Worm (Caenorhabditis elegans) whole organism, midembryonic: Measurements from ENCODE around the gene mltn-6.

ENCODE experiments used
- T22C8.4 ChIP-seq: fragments of 200-800 bp; sonication (Bioruptor generic); IDR thresholded peaks from 2 replicates; pipeline ENCODE4 v1.3.6; 2022; ENCODE audit warnings: missing genetic modification characterization, missing compliant biosample characterization
- cog-1 ChIP-seq: sonication (generic microtip); optimal IDR thresholded peaks from 2 replicates; lab custom pipeline; 2016; ENCODE audit warnings: missing genetic modification characterization, missing compliant biosample characterization
- flt-1 ChIP-seq: fragments of 200-800 bp; sonication (Bioruptor generic); IDR thresholded peaks from 2 replicates; pipeline ENCODE4 v1.3.6; 2022; ENCODE audit warnings: missing genetic modification characterization, missing compliant biosample characterization
- klf-2 ChIP-seq: fragments of 200-800 bp; sonication (Bioruptor generic); conservative IDR thresholded peaks from 2 replicates; pipeline ENCODE4 v1.3.6; 2022; ENCODE audit warnings: missing genetic modification reagents, missing genetic modification characterization, missing compliant biosample characterization
- med-1 ChIP-seq: sonication (generic microtip); optimal IDR thresholded peaks from 2 replicates; lab custom pipeline; 2017; ENCODE audit warnings: missing genetic modification characterization, mild to moderate bottlenecking, missing compliant biosample characterization, antibody characterized with exemption, missing genetic modification reagents; ENCODE audit not compliant: insufficient read depth
- ref-1 ChIP-seq: fragments of 200-800 bp; sonication (Bioruptor generic); conservative IDR thresholded peaks from 2 replicates; pipeline ENCODE4 v1.3.6; 2022; ENCODE audit warnings: missing genetic modification reagents, missing genetic modification characterization, missing compliant biosample characterization
- tab-1 ChIP-seq: fragments of 200-800 bp; sonication (Bioruptor generic); IDR thresholded peaks from 2 replicates; pipeline ENCODE4 v1.3.6; 2022; ENCODE audit warnings: missing genetic modification characterization, missing compliant biosample characterization
- ztf-23 ChIP-seq: fragments of 200-800 bp; sonication (Bioruptor generic); IDR thresholded peaks from 2 replicates; pipeline ENCODE4 v1.3.6; 2022; ENCODE audit warnings: missing genetic modification reagents, missing genetic modification characterization, missing compliant biosample characterization
- ztf-29 ChIP-seq: fragments of 200-800 bp; sonication (Bioruptor generic); IDR thresholded peaks from 2 replicates; pipeline ENCODE4 v1.3.6; 2022; ENCODE audit warnings: missing genetic modification reagents, missing genetic modification characterization, missing compliant biosample characterization

The mltn-6 gene

ce11 chrV:370033-370432 is 5.3 kb downstream of the mltn-6 start, which contains the start of gene mltn-7:
TSS of gene mltn-7 (plus strand) at chrV:370333.
- no peak for TF ChIP-seq cog-1 (tag; lab: Kevin White, UChicago)
- TF ChIP-seq med-1 (GFP tag; lab: Kevin White, UChicago), result no peak
- TF ChIP-seq ref-1 (GFP tag; lab: Robert Waterston, UW), result no peak
- no peak for TF ChIP-seq T22C8.4 (GFP tag; lab: Robert Waterston, UW)
- TF ChIP-seq ztf-29 (GFP tag; lab: Robert Waterston, UW), result no peak
- no peak for TF ChIP-seq tab-1 (GFP tag; lab: Robert Waterston, UW)
- TF ChIP-seq ztf-23 (GFP tag; lab: Robert Waterston, UW), result no peak
- TF ChIP-seq flt-1 (GFP tag; lab: Robert Waterston, UW), result no peak
- TF ChIP-seq klf-2 (GFP tag; lab: Robert Waterston, UW), result no peak

ce11 chrV:373192-373591 is 8.4 kb downstream of the mltn-6 start:
- no peak for TF ChIP-seq klf-2 (GFP tag; lab: Robert Waterston, UW)
- 0 out of 2 replicates have a peak, but pooled peaks have one; percentile 31 for TF ChIP-seq flt-1 (GFP tag; lab: Robert Waterston, UW)

ce11 chrV:376790-377189 is 12.0 kb downstream of the mltn-6 start:
- TF ChIP-seq ztf-23 (GFP tag; lab: Robert Waterston, UW) (no peak), ref-1 (GFP tag; lab: Robert Waterston, UW) (no peak), ztf-29 (GFP tag; lab: Robert Waterston, UW) (no peak), flt-1 (GFP tag; lab: Robert Waterston, UW) (no peak), cog-1 (tag; lab: Kevin White, UChicago) (no peak), tab-1 (GFP tag; lab: Robert Waterston, UW) (no peak), med-1 (GFP tag; lab: Kevin White, UChicago) (no peak)

- TF ChIP-seq T22C8.4 (GFP tag; lab: Robert Waterston, UW) (no peak), ztf-29 (GFP tag; lab: Robert Waterston, UW) (no peak), ref-1 (GFP tag; lab: Robert Waterston, UW) (no peak), cog-1 (tag; lab: Kevin White, UChicago) (no peak), med-1 (GFP tag; lab: Kevin White, UChicago) (no peak), flt-1 (GFP tag; lab: Robert Waterston, UW) (no peak), tab-1 (GFP tag; lab: Robert Waterston, UW) (no peak), ztf-23 (GFP tag; lab: Robert Waterston, UW) (no peak), klf-2 (GFP tag; lab: Robert Waterston, UW) (no peak)
Observed at ce11 chrV:378231-378630, 13.5 kb downstream of the mltn-6 start.

- TF ChIP-seq tab-1 (GFP tag; lab: Robert Waterston, UW) (no peak), cog-1 (tag; lab: Kevin White, UChicago) (no peak), ztf-29 (GFP tag; lab: Robert Waterston, UW) (no peak)
Observed at ce11 chrV:380186-380585, 15.4 kb downstream of the mltn-6 start, which contains the start of gene mltn-8. TSS of gene mltn-8 (minus strand) at chrV:380286.

ce11 chrV:381227-381950 is 16.6 kb downstream of the mltn-6 start, which contains the start of gene ZK6.8:
TSS of gene ZK6.8 (plus strand) at chrV:381908.
- no peak for TF ChIP-seq ref-1 (GFP tag; lab: Robert Waterston, UW)
- no peak for TF ChIP-seq ztf-29 (GFP tag; lab: Robert Waterston, UW)
- TF ChIP-seq klf-2 (GFP tag; lab: Robert Waterston, UW), result no peak
- no peak for TF ChIP-seq tab-1 (GFP tag; lab: Robert Waterston, UW)
- TF ChIP-seq ztf-23 (GFP tag; lab: Robert Waterston, UW), result no peak
- TF ChIP-seq cog-1 (tag; lab: Kevin White, UChicago), result no peak
- TF ChIP-seq med-1 (GFP tag; lab: Kevin White, UChicago), result no peak
- TF ChIP-seq T22C8.4 (GFP tag; lab: Robert Waterston, UW), result no peak
- no peak for TF ChIP-seq flt-1 (GFP tag; lab: Robert Waterston, UW)

ce11 chrV:384511-384910 is 19.8 kb downstream of the mltn-6 start:
- no peak for TF ChIP-seq tab-1 (GFP tag; lab: Robert Waterston, UW)
- TF ChIP-seq ref-1 (GFP tag; lab: Robert Waterston, UW), result no peak
- no peak for TF ChIP-seq flt-1 (GFP tag; lab: Robert Waterston, UW)
- no peak for TF ChIP-seq T22C8.4 (GFP tag; lab: Robert Waterston, UW)
- no peak for TF ChIP-seq ztf-23 (GFP tag; lab: Robert Waterston, UW)
- no peak for TF ChIP-seq cog-1 (tag; lab: Kevin White, UChicago)
- no peak for TF ChIP-seq klf-2 (GFP tag; lab: Robert Waterston, UW)
- TF ChIP-seq med-1 (GFP tag; lab: Kevin White, UChicago), result no peak
- TF ChIP-seq ztf-29 (GFP tag; lab: Robert Waterston, UW), result no peak

- TF ChIP-seq T22C8.4 (GFP tag; lab: Robert Waterston, UW) (no peak), cog-1 (tag; lab: Kevin White, UChicago) (no peak), med-1 (GFP tag; lab: Kevin White, UChicago) (no peak), ztf-29 (GFP tag; lab: Robert Waterston, UW) (no peak), tab-1 (GFP tag; lab: Robert Waterston, UW) (no peak), klf-2 (GFP tag; lab: Robert Waterston, UW) (no peak), flt-1 (GFP tag; lab: Robert Waterston, UW) (no peak), ztf-23 (GFP tag; lab: Robert Waterston, UW) (no peak), ref-1 (GFP tag; lab: Robert Waterston, UW) (no peak)
Observed at ce11 chrV:385488-385887, 20.7 kb downstream of the mltn-6 start, which contains the start of gene lipl-5. TSS of gene lipl-5 (plus strand) at chrV:385746.

- no peak for TF ChIP-seq T22C8.4 (GFP tag; lab: Robert Waterston, UW)
- no peak for TF ChIP-seq cog-1 (tag; lab: Kevin White, UChicago)
- TF ChIP-seq med-1 (GFP tag; lab: Kevin White, UChicago), result no peak
- no peak for TF ChIP-seq ztf-29 (GFP tag; lab: Robert Waterston, UW)
- no peak for TF ChIP-seq flt-1 (GFP tag; lab: Robert Waterston, UW)
- no peak for TF ChIP-seq ref-1 (GFP tag; lab: Robert Waterston, UW)
- TF ChIP-seq ztf-23 (GFP tag; lab: Robert Waterston, UW), result no peak
- no peak for TF ChIP-seq tab-1 (GFP tag; lab: Robert Waterston, UW)
- TF ChIP-seq klf-2 (GFP tag; lab: Robert Waterston, UW), result no peak
Observed at ce11 chrV:388397-388796, 23.6 kb downstream of the mltn-6 start, which contains the start of gene ZK6.6. TSS of gene ZK6.6 (plus strand) at chrV:388697.
